Worm (Caenorhabditis elegans) whole organism, early embryonic: ENCODE data around the gene lon-2.

Source experiments
- B0310.2 ChIP-seq: sonication (generic microtip); optimal IDR thresholded peaks from 2 replicates; lab custom pipeline; 2016; ENCODE audit warnings: mild to moderate bottlenecking, missing genetic modification characterization, missing compliant biosample characterization
- ama-1 ChIP-seq: fragments of 150-350 bp; optimal IDR thresholded peaks from 2 replicates; lab custom pipeline; 2014
- ceh-36 ChIP-seq: sonication (generic microtip); optimal IDR thresholded peaks from 2 replicates; lab custom pipeline; 2016; ENCODE audit warnings: missing genetic modification characterization, inconsistent platforms, missing compliant biosample characterization
- ets-7 ChIP-seq: sonication (generic microtip); optimal IDR thresholded peaks from 2 replicates; lab custom pipeline; 2016; ENCODE audit warnings: missing genotype, missing genetic modification characterization, missing compliant biosample characterization
- flt-1 ChIP-seq: fragments of 200-800 bp; sonication (Bioruptor generic); IDR thresholded peaks from 2 replicates; pipeline ENCODE4 v1.3.6; 2022; ENCODE audit warnings: missing genetic modification characterization, missing compliant biosample characterization
- hmbx-1 ChIP-seq: sonication (generic microtip); optimal IDR thresholded peaks from 2 replicates; lab custom pipeline; 2016; ENCODE audit warnings: mild to moderate bottlenecking, missing genetic modification characterization, missing compliant biosample characterization
- hmg-4 ChIP-seq: fragments of 200-800 bp; sonication (Bioruptor generic); optimal IDR thresholded peaks from 2 replicates; lab custom pipeline; 2018; ENCODE audit warnings: mild to moderate bottlenecking, missing genetic modification characterization, missing compliant biosample characterization
- hnd-1 ChIP-seq: sonication (generic microtip); optimal IDR thresholded peaks from 2 replicates; lab custom pipeline; 2016; ENCODE audit warnings: missing genetic modification characterization, missing compliant biosample characterization
- sea-1 ChIP-seq: fragments of 200-800 bp; sonication (Bioruptor generic); conservative IDR thresholded peaks from 2 replicates; pipeline ENCODE4 v1.3.6; 2022; ENCODE audit warnings: missing genetic modification characterization, missing compliant biosample characterization

- TF ChIP-seq hnd-1 (tag; lab: Kevin White, UChicago) (peak; percentile 56), ama-1 (lab: Kevin White, UChicago) (no peak), hmg-4 (GFP tag; lab: Kevin White, UChicago) (peak; percentile 52), B0310.2 (tag; lab: Kevin White, UChicago) (peak; percentile 21), sea-1 (GFP tag; lab: Robert Waterston, UW) (peak; percentile 83), flt-1 (GFP tag; lab: Robert Waterston, UW) (peak; percentile 82), hmbx-1 (tag; lab: Kevin White, UChicago) (peak; percentile 38), ets-7 (tag; lab: Kevin White, UChicago) (no peak), ceh-36 (tag; lab: Kevin White, UChicago) (peak; percentile 81)
Observed at ce11 chrX:4788958-4789357, 40.1 kb upstream of the lon-2 start.
